Worm (Caenorhabditis elegans) whole organism, mixed stage, embryonic: Measurements from ENCODE around the gene brc-2.

Experiments used
- M03D4.4 ChIP-seq: sonication (generic microtip); optimal IDR thresholded peaks from 2 replicates; lab custom pipeline; 2017; ENCODE audit warnings: mild to moderate bottlenecking, missing genetic modification characterization, missing compliant biosample characterization
- bed-3 ChIP-seq: fragments of 200-800 bp; sonication (Bioruptor generic); optimal IDR thresholded peaks from 3 replicates; lab custom pipeline; 2018; ENCODE audit warnings: mild to moderate bottlenecking, missing genetic modification characterization, moderate library complexity, missing compliant biosample characterization
- blmp-1 ChIP-seq: fragments of 150-350 bp; optimal IDR thresholded peaks from 2 replicates; lab custom pipeline; 2014; ENCODE audit warnings: missing biosample characterization, missing genetic modification characterization
- ceh-39 ChIP-seq: fragments of 150-350 bp; optimal IDR thresholded peaks from 2 replicates; lab custom pipeline; 2014; ENCODE audit warnings: missing biosample characterization, missing genetic modification characterization
- ceh-43 ChIP-seq: fragments of 200-800 bp; sonication (Bioruptor generic); optimal IDR thresholded peaks from 2 replicates; lab custom pipeline; 2018; ENCODE audit warnings: mild to moderate bottlenecking, missing genetic modification characterization, moderate library complexity, missing compliant biosample characterization
- ceh-83 ChIP-seq: fragments of 200-800 bp; sonication (Bioruptor generic); optimal IDR thresholded peaks from 2 replicates; lab custom pipeline; 2018; ENCODE audit warnings: mild to moderate bottlenecking, missing genetic modification characterization, missing compliant biosample characterization
- ces-1 ChIP-seq: fragments of 150-350 bp; optimal IDR thresholded peaks from 2 replicates; lab custom pipeline; 2014; ENCODE audit warnings: missing biosample characterization, missing genetic modification reagents, missing genetic modification characterization
- cnd-1 ChIP-seq: fragments of 200-800 bp; sonication (Bioruptor generic); optimal IDR thresholded peaks from 2 replicates; lab custom pipeline; 2018; ENCODE audit warnings: mild to moderate bottlenecking, missing genetic modification characterization, missing compliant biosample characterization
- drap-1 ChIP-seq: fragments of 200-800 bp; sonication (Bioruptor generic); optimal IDR thresholded peaks from 3 replicates; lab custom pipeline; 2018; ENCODE audit warnings: mild to moderate bottlenecking, missing genetic modification characterization, missing compliant biosample characterization
- elt-1 ChIP-seq: sonication (generic microtip); optimal IDR thresholded peaks from 2 replicates; lab custom pipeline; 2017; ENCODE audit warnings: missing genetic modification characterization, mild to moderate bottlenecking, missing compliant biosample characterization, antibody characterized with exemption, moderate library complexity, borderline replicate concordance; ENCODE audit not compliant: insufficient read depth
- elt-3 ChIP-seq: fragments of 150-350 bp; optimal IDR thresholded peaks from 2 replicates; lab custom pipeline; 2014; ENCODE audit warnings: missing biosample characterization, missing genetic modification characterization
- flh-1 ChIP-seq: fragments of 200-800 bp; sonication (Bioruptor generic); optimal IDR thresholded peaks from 2 replicates; lab custom pipeline; 2018; ENCODE audit warnings: mild to moderate bottlenecking, missing genetic modification characterization, moderate library complexity, missing compliant biosample characterization
- ham-2 ChIP-seq: fragments of 200-800 bp; sonication (Bioruptor generic); optimal IDR thresholded peaks from 2 replicates; lab custom pipeline; 2018; ENCODE audit warnings: mild to moderate bottlenecking, missing genetic modification characterization, missing compliant biosample characterization
- hlh-1 ChIP-seq: fragments of 150-350 bp; optimal IDR thresholded peaks from 2 replicates; lab custom pipeline; 2014; ENCODE audit warnings: missing biosample characterization, missing genetic modification reagents, missing genetic modification characterization
- lin-13 ChIP-seq: fragments of 150-350 bp; optimal IDR thresholded peaks from 2 replicates; lab custom pipeline; 2014; ENCODE audit warnings: missing biosample characterization, missing genetic modification characterization
- lsy-2 ChIP-seq: fragments of 150-350 bp; optimal IDR thresholded peaks from 2 replicates; lab custom pipeline; 2014; ENCODE audit warnings: missing biosample characterization, missing genetic modification characterization
- mep-1 ChIP-seq: fragments of 150-350 bp; optimal IDR thresholded peaks from 2 replicates; lab custom pipeline; 2017; ENCODE audit warnings: missing biosample characterization, missing genetic modification reagents, missing genetic modification characterization, inconsistent platforms
- mls-2 ChIP-seq: sonication (generic microtip); optimal IDR thresholded peaks from 2 replicates; lab custom pipeline; 2016; ENCODE audit warnings: mild to moderate bottlenecking, missing genetic modification characterization, moderate library complexity, missing compliant biosample characterization
- nhr-12 ChIP-seq: fragments of 150-350 bp; optimal IDR thresholded peaks from 2 replicates; lab custom pipeline; 2014; ENCODE audit warnings: missing biosample characterization, missing genetic modification characterization
- nhr-2 ChIP-seq: fragments of 150-350 bp; optimal IDR thresholded peaks from 2 replicates; lab custom pipeline; 2014; ENCODE audit warnings: missing biosample characterization, missing genetic modification characterization
- nhr-237 ChIP-seq: fragments of 150-350 bp; optimal IDR thresholded peaks from 2 replicates; lab custom pipeline; 2014; ENCODE audit warnings: missing biosample characterization, missing genetic modification characterization
- nhr-28 ChIP-seq: fragments of 150-350 bp; optimal IDR thresholded peaks from 2 replicates; lab custom pipeline; 2014; ENCODE audit warnings: missing biosample characterization, missing genetic modification characterization
- nhr-76 ChIP-seq: sonication (generic microtip); optimal IDR thresholded peaks from 2 replicates; lab custom pipeline; 2017; ENCODE audit warnings: missing biosample characterization, missing genetic modification characterization
- pha-4 ChIP-seq: fragments of 150-350 bp; optimal IDR thresholded peaks from 2 replicates; lab custom pipeline; 2018; ENCODE audit warnings: missing biosample characterization, missing genetic modification reagents, missing genetic modification characterization
- sem-2 ChIP-seq: fragments of 200-800 bp; sonication (Bioruptor generic); optimal IDR thresholded peaks from 2 replicates; lab custom pipeline; 2018; ENCODE audit warnings: mild to moderate bottlenecking, missing genetic modification characterization, missing compliant biosample characterization
- snpc-4 ChIP-seq: fragments of 150-350 bp; optimal IDR thresholded peaks from 2 replicates; lab custom pipeline; 2014; ENCODE audit warnings: missing biosample characterization, missing genetic modification characterization
- sptf-1 ChIP-seq: sonication (generic microtip); optimal IDR thresholded peaks from 2 replicates; lab custom pipeline; 2017; ENCODE audit warnings: mild to moderate bottlenecking, missing genetic modification characterization, moderate library complexity, missing compliant biosample characterization
- unc-120 ChIP-seq: sonication (generic microtip); optimal IDR thresholded peaks from 2 replicates; lab custom pipeline; 2017; ENCODE audit warnings: missing genetic modification characterization, missing compliant biosample characterization; ENCODE audit not compliant: poor library complexity, severe bottlenecking
- unc-39 ChIP-seq: fragments of 150-350 bp; optimal IDR thresholded peaks from 2 replicates; lab custom pipeline; 2014; ENCODE audit warnings: missing biosample characterization, missing genetic modification characterization
- unc-62 ChIP-seq: fragments of 150-350 bp; optimal IDR thresholded peaks from 2 replicates; lab custom pipeline; 2014; ENCODE audit warnings: missing biosample characterization, missing genetic modification reagents, missing genetic modification characterization
- zip-8 ChIP-seq: fragments of 150-350 bp; optimal IDR thresholded peaks from 2 replicates; lab custom pipeline; 2014; ENCODE audit warnings: missing biosample characterization, missing genetic modification characterization
- ztf-11 ChIP-seq: fragments of 150-350 bp; optimal IDR thresholded peaks from 2 replicates; lab custom pipeline; 2014; ENCODE audit warnings: missing biosample characterization, missing genetic modification characterization

brc-2 gene

DNA sequence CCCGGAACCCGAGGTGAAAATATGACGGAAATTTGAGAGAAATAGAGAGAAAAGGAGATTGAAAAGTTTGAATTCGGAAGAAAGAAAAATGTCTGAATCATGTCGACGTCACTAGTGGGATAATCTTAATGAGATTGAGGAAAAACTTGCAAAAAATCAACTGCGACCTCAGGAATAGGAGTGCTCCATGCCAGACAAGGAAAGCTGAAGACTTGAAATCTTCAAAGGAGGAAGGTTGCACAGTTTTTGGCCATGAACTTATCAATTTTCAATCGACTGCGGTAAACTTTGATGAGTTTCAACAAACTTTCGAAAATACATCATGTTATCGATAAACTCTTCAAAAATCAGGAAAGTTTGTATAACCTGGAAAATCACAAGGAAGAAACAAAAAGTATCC lies 9.5 kb upstream of the brc-2 start, which contains the start of gene pdf-1:
Gene pdf-1 (minus strand): TSS at position 101 of the 400 bp plus-strand sequence.
- TF ChIP-seq flh-1 (no peak), unc-62 (GFP tag; lab: Kevin White, UChicago) (no peak), nhr-237 (tag; lab: Kevin White, UChicago) (no peak), M03D4.4 (tag; lab: Kevin White, UChicago) (no peak), lin-13 (tag; lab: Kevin White, UChicago) (no peak), blmp-1 (no peak), nhr-2 (tag; lab: Kevin White, UChicago) (no peak)

DNA sequence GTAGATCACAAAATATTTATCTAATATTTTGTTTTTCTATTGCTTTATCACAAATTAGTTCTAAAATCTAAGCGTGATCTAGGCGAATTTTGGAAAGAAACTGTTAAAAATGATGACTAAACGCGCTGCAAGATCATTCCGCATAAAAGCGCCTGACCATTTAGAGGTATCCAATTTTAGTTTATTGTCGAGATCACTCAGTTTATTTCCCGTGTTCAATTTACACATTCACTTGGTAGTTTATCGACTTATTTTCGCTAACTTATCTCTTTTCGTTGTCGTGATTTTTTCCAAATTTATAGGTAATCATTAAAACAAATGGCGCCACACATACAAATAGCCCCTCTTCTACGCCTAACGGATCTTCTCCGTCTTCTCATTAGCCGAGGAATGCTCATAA lies 3.5 kb upstream of the brc-2 start, which contains the start of gene T07E3.2:
Gene T07E3.2 (plus strand): TSS at position 301 of the 400 bp plus-strand sequence.
- no peak for TF ChIP-seq ceh-43 (GFP tag; lab: Kevin White, UChicago)
- TF ChIP-seq cnd-1 = no peak
- TF ChIP-seq sptf-1 (tag; lab: Kevin White, UChicago) = no peak
- TF ChIP-seq ceh-39 (tag; lab: Kevin White, UChicago) = no peak
- no peak for TF ChIP-seq sem-2 (GFP tag; lab: Kevin White, UChicago)
- TF ChIP-seq hlh-1 (tag; lab: Kevin White, UChicago) = no peak
- TF ChIP-seq mep-1 = no peak
- TF ChIP-seq lin-13 (tag; lab: Kevin White, UChicago) = no peak
- TF ChIP-seq unc-39 = no peak
- TF ChIP-seq pha-4 = no peak
- TF ChIP-seq blmp-1 = no peak
- no peak for TF ChIP-seq unc-120 (tag; lab: Kevin White, UChicago)
- no peak for TF ChIP-seq ceh-83 (GFP tag; lab: Kevin White, UChicago)
- no peak for TF ChIP-seq zip-8
- TF ChIP-seq elt-1 = no peak
- no peak for TF ChIP-seq elt-3
- TF ChIP-seq snpc-4 = no peak
- TF ChIP-seq M03D4.4 (tag; lab: Kevin White, UChicago) = no peak
- TF ChIP-seq ztf-11 (tag; lab: Kevin White, UChicago) = no peak
- TF ChIP-seq lsy-2 (tag; lab: Kevin White, UChicago) = no peak

DNA sequence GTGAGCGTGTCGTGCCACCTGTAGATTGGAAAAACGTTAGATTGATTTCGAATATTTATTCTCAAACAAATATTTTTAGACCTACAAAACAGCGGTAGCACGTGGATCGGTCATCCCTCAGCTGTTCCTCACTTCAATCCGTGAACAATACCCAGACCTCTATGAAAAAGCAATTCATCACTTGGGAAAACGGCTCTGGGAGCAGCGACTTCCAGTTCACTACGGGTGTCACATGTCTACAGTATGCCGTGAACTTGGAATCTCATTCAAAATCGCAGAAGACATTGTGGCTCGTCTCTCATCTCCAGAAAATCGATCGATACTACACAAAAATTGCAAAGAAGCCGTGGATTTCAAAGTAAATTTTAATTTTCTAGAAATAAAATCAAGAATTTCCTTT lies 1.6 kb upstream of the brc-2 start:
- TF ChIP-seq nhr-28 (tag; lab: Kevin White, UChicago) (no peak), elt-3 (no peak), ceh-39 (tag; lab: Kevin White, UChicago) (no peak), unc-62 (GFP tag; lab: Kevin White, UChicago) (no peak), mls-2 (tag; lab: Kevin White, UChicago) (no peak), snpc-4 (no peak), nhr-237 (tag; lab: Kevin White, UChicago) (no peak), lsy-2 (tag; lab: Kevin White, UChicago) (no peak), lin-13 (tag; lab: Kevin White, UChicago) (no peak), blmp-1 (no peak), ham-2 (no peak), flh-1 (no peak), unc-120 (tag; lab: Kevin White, UChicago) (no peak), unc-39 (no peak), M03D4.4 (tag; lab: Kevin White, UChicago) (no peak), nhr-12 (tag; lab: Kevin White, UChicago) (no peak), cnd-1 (no peak), hlh-1 (tag; lab: Kevin White, UChicago) (no peak)

DNA sequence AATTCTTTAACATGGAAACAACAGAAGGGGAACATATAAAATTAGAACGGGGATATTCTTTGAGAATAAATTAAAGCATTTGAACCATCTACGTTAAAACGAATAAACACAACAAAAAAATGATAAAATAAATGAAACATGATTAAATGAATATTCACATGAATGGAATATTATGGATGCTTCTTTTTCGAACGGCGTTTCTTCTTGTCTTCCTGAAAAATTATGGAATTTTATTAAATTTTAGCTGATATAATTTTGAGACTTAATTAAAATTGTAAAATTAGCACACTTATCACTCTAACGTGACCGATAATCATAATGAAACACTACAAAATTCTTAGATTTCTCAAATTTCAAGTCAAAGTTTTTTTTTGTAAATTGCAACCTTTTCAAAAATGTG lies 2.3 kb downstream of the brc-2 start:
- TF ChIP-seq cnd-1 = no peak
- TF ChIP-seq bed-3 (GFP tag; lab: Kevin White, UChicago) = no peak
- TF ChIP-seq zip-8 = no peak
- no peak for TF ChIP-seq ceh-83 (GFP tag; lab: Kevin White, UChicago)
- TF ChIP-seq ces-1 (GFP tag; lab: Kevin White, UChicago) = no peak
- TF ChIP-seq elt-1 = no peak
- no peak for TF ChIP-seq sem-2 (GFP tag; lab: Kevin White, UChicago)
- no peak for TF ChIP-seq mep-1

DNA sequence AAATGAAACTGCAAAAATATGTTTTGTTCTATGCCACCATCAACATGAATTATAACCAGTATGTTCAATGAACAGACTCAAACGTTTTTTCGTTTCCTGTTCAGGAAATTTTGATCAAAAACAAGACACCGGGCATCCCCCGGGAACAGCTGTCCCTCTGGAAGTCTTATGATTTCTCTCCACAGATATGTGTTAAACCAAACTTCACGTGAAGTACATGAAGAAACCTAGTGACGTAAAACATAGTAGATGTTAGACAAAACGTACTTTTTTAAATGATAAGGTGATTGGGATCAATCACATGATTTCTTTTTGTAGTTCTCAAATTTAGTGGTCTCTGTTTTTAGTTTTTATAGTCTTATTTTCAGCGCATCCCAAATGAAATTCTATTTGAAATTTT lies 4.4 kb downstream of the brc-2 start:
- no peak for TF ChIP-seq flh-1
- no peak for TF ChIP-seq bed-3 (GFP tag; lab: Kevin White, UChicago)
- TF ChIP-seq unc-120 (tag; lab: Kevin White, UChicago) = peak; percentile 60
- TF ChIP-seq snpc-4 = no peak
- TF ChIP-seq nhr-12 (tag; lab: Kevin White, UChicago) = no peak
- TF ChIP-seq ces-1 (GFP tag; lab: Kevin White, UChicago) = no peak
- TF ChIP-seq elt-3 = no peak
- no peak for TF ChIP-seq nhr-76 (tag; lab: Kevin White, UChicago)
- TF ChIP-seq M03D4.4 (tag; lab: Kevin White, UChicago) = no peak
- TF ChIP-seq pha-4 = no peak
- no peak for TF ChIP-seq drap-1 (GFP tag; lab: Kevin White, UChicago)
- TF ChIP-seq hlh-1 (tag; lab: Kevin White, UChicago) = peak; percentile 28
- no peak for TF ChIP-seq lsy-2 (tag; lab: Kevin White, UChicago)
- no peak for TF ChIP-seq nhr-2 (tag; lab: Kevin White, UChicago)
- TF ChIP-seq ztf-11 (tag; lab: Kevin White, UChicago) = no peak
- no peak for TF ChIP-seq blmp-1
- TF ChIP-seq ceh-83 (GFP tag; lab: Kevin White, UChicago) = no peak
- no peak for TF ChIP-seq nhr-237 (tag; lab: Kevin White, UChicago)
